Fruit fly (Drosophila melanogaster): ENCODE measurements around the gene lost.

Gene lost

dm6 chr3R:4399810-4400496 is 2.9 kb upstream of the lost start (continued):
- TF ChIP-seq sqz (GFP tag; optimal IDR thresholded peaks at IDR 0.05), result no peak
- no peak for TF ChIP-seq CG11398 (GFP tag; optimal IDR thresholded peaks at IDR 0.05)
- TF ChIP-seq CG30431 (GFP tag; optimal IDR thresholded peaks at IDR 0.05), result no peak
- no peak for TF ChIP-seq inv (GFP tag; IDR thresholded peaks at IDR 0.05; ENCODE audit: partially characterized antibody)
- no peak for TF ChIP-seq HHEX (GFP tag; optimal IDR thresholded peaks at IDR 0.05)
- TF ChIP-seq CG2678 (tag; optimal IDR thresholded peaks at IDR 0.05), result peak; percentile 21
- no peak for TF ChIP-seq org-1 (GFP tag; optimal IDR thresholded peaks at IDR 0.05)
- no peak for TF ChIP-seq Lpt (GFP tag; optimal IDR thresholded peaks at IDR 0.05)
- peak; percentile 38 for TF ChIP-seq CG9437 (GFP tag; optimal IDR thresholded peaks at IDR 0.05)
- no peak for TF ChIP-seq ftz-f1 (GFP tag; optimal IDR thresholded peaks at IDR 0.05)
- no peak for TF ChIP-seq Dip2 (GFP tag; IDR thresholded peaks at IDR 0.05)
- TF ChIP-seq CG8359 (GFP tag; optimal IDR thresholded peaks at IDR 0.05; ENCODE audit: borderline replicate concordance), result no peak
- TF ChIP-seq CG34422 (GFP tag; IDR thresholded peaks at IDR 0.05), result no peak
- TF ChIP-seq CG11456 (GFP tag; IDR thresholded peaks at IDR 0.05), result no peak
- TF ChIP-seq CG31224 (GFP tag; IDR thresholded peaks at IDR 0.05), result no peak
- no peak for TF ChIP-seq so (GFP tag; IDR thresholded peaks at IDR 0.05)
- no peak for TF ChIP-seq CG14965 (GFP tag; optimal IDR thresholded peaks at IDR 0.05; ENCODE audit: borderline replicate concordance)
- TF ChIP-seq da (GFP tag; optimal IDR thresholded peaks at IDR 0.05), result no peak
- TF ChIP-seq phol (tag; optimal IDR thresholded peaks at IDR 0.05), result peak; percentile 64
- no peak for TF ChIP-seq CG11093 (GFP tag; IDR thresholded peaks at IDR 0.05)
- TF ChIP-seq jing (GFP tag; optimal IDR thresholded peaks at IDR 0.05), result no peak
- TF ChIP-seq CG7963 (GFP tag; IDR thresholded peaks at IDR 0.05; ENCODE audit: partially characterized antibody), result no peak
- TF ChIP-seq dm (GFP tag; optimal IDR thresholded peaks at IDR 0.05), result peak; percentile 4
- TF ChIP-seq CG6683 (GFP tag; optimal IDR thresholded peaks at IDR 0.05), result no peak
- TF ChIP-seq ind (GFP tag; optimal IDR thresholded peaks at IDR 0.05), result peak; percentile 18
- TF ChIP-seq al (GFP tag; IDR thresholded peaks at IDR 0.05), result no peak
- no peak for TF ChIP-seq Fer3 (tag; optimal IDR thresholded peaks at IDR 0.05)
- no peak for TF ChIP-seq en (GFP tag; optimal IDR thresholded peaks at IDR 0.05)
- TF ChIP-seq gce (GFP tag; IDR thresholded peaks at IDR 0.05), result no peak
- TF ChIP-seq jumu (GFP tag; optimal IDR thresholded peaks at IDR 0.05), result no peak
- TF ChIP-seq Oli (tag; optimal IDR thresholded peaks at IDR 0.05), result peak; percentile 4
- TF ChIP-seq CG7839 (tag; optimal IDR thresholded peaks at IDR 0.05), result peak; percentile 45
- TF ChIP-seq Hr51 (GFP tag; optimal IDR thresholded peaks at IDR 0.05), result no peak
- peak; percentile 34 for TF ChIP-seq Xbp1 (GFP tag; optimal IDR thresholded peaks at IDR 0.05)
- no peak for TF ChIP-seq jigr1 (GFP tag; IDR thresholded peaks at IDR 0.05)
- TF ChIP-seq CG2202 (tag; optimal IDR thresholded peaks at IDR 0.05), result no peak
- no peak for TF ChIP-seq pho (GFP tag; optimal IDR thresholded peaks at IDR 0.05)
- peak; percentile 17 for TF ChIP-seq Sry-δ (GFP tag; optimal IDR thresholded peaks at IDR 0.05)
- TF ChIP-seq Blimp-1 (GFP tag; optimal IDR thresholded peaks at IDR 0.05), result no peak
- TF ChIP-seq CG10274 (GFP tag; optimal IDR thresholded peaks at IDR 0.05), result no peak
- TF ChIP-seq ken (GFP tag; IDR thresholded peaks at IDR 0.05), result no peak
- no peak for TF ChIP-seq CG4854 (GFP tag; optimal IDR thresholded peaks at IDR 0.05)
- no peak for TF ChIP-seq shn (GFP tag; optimal IDR thresholded peaks at IDR 0.05)
- no peak for TF ChIP-seq CG1647 (GFP tag; optimal IDR thresholded peaks at IDR 0.05)
- no peak for TF ChIP-seq tup (GFP tag; optimal IDR thresholded peaks at IDR 0.05)
- no peak for TF ChIP-seq Mrtf (GFP tag; IDR thresholded peaks at IDR 0.05)
- TF ChIP-seq CoRest (tag; optimal IDR thresholded peaks at IDR 0.05), result peak; percentile 62
- TF ChIP-seq Max (GFP tag; optimal IDR thresholded peaks at IDR 0.05), result no peak
- TF ChIP-seq Ets97D (GFP tag; optimal IDR thresholded peaks at IDR 0.05), result no peak
- peak; percentile 69 for TF ChIP-seq MBD-R2 (GFP tag; IDR thresholded peaks at IDR 0.05)
- TF ChIP-seq zf30C (GFP tag; optimal IDR thresholded peaks at IDR 0.05), result no peak

All from whole organism, embryonic.